Fruit fly (Drosophila melanogaster): ENCODE data around the gene tutl.

tutl gene

dm6 chr2L:4352675-4353074, 69.7 kb downstream of the tutl start, which contains the start of gene CG15429:
Gene CG15429 (plus strand): TSS chr2L:4352975.
- no peak for TF ChIP-seq CG12768 (GFP tag; optimal IDR thresholded peaks at IDR 0.05)
- TF ChIP-seq CG1620 (GFP tag; optimal IDR thresholded peaks at IDR 0.05), result no peak
- TF ChIP-seq CG11617 (GFP tag; optimal IDR thresholded peaks at IDR 0.05), result no peak
- no peak for TF ChIP-seq toe (GFP tag; optimal IDR thresholded peaks at IDR 0.05)
- no peak for TF ChIP-seq cic (GFP tag; optimal IDR thresholded peaks at IDR 0.05)
- TF ChIP-seq kay (GFP tag; ENCODE audit: borderline replicate concordance), result no peak
- TF ChIP-seq CG7101 (tag; optimal IDR thresholded peaks at IDR 0.05), result no peak
- no peak for TF ChIP-seq CG7045 (GFP tag; optimal IDR thresholded peaks at IDR 0.05)
- TF ChIP-seq bab1 (GFP tag; optimal IDR thresholded peaks at IDR 0.05), result no peak
- no peak for TF ChIP-seq pad (GFP tag; optimal IDR thresholded peaks at IDR 0.05)
- no peak for TF ChIP-seq CG5204 (GFP tag; optimal IDR thresholded peaks at IDR 0.05)
- TF ChIP-seq Clk (GFP tag; optimal IDR thresholded peaks at IDR 0.05), result no peak

DNA sequence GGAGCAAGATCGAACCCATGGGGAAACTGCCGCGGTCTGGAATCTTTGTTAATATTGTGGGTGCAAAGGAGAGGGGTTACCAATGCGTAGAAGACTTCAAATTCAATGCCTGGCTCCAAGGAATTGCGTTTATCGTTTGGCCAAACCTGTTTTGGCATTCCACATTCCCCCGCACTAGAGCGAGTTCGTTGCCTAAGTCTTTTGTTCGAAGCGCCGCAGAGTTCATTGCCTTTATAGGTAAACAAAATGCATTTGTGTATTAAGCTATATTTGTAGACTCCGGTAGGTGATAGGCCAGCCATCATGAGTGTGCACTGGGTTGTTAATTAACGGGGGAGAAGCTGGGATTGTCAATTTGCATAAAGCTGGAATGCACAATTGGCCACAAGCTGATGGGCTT, 72.1 kb downstream of the tutl start:
- no peak for TF ChIP-seq cic (GFP tag; optimal IDR thresholded peaks at IDR 0.05)
- TF ChIP-seq kay (GFP tag; ENCODE audit: borderline replicate concordance), result peak; percentile 33
- TF ChIP-seq CG7101 (tag; optimal IDR thresholded peaks at IDR 0.05), result no peak

dm6 chr2L:4359156-4359555, 76.2 kb downstream of the tutl start:
- TF ChIP-seq CG7045 (GFP tag; optimal IDR thresholded peaks at IDR 0.05) (no peak), toe (GFP tag; optimal IDR thresholded peaks at IDR 0.05) (no peak), Clk (GFP tag; optimal IDR thresholded peaks at IDR 0.05) (no peak), ovo (GFP tag; optimal IDR thresholded peaks at IDR 0.05) (no peak), CG33017 (tag; optimal IDR thresholded peaks at IDR 0.05) (no peak), bab1 (GFP tag; optimal IDR thresholded peaks at IDR 0.05) (no peak), CG12768 (GFP tag; optimal IDR thresholded peaks at IDR 0.05) (no peak), Mnt (GFP tag; optimal IDR thresholded peaks at IDR 0.05) (no peak), pad (GFP tag; optimal IDR thresholded peaks at IDR 0.05) (no peak), CG1620 (GFP tag; optimal IDR thresholded peaks at IDR 0.05) (no peak), tj (GFP tag; optimal IDR thresholded peaks at IDR 0.05) (no peak), Hr96 (GFP tag; optimal IDR thresholded peaks at IDR 0.05) (no peak), CG11617 (GFP tag; optimal IDR thresholded peaks at IDR 0.05) (no peak), kay (GFP tag; ENCODE audit: borderline replicate concordance) (no peak), cnc (optimal IDR thresholded peaks at IDR 0.05) (no peak)

dm6 chr2L:4360882-4361281, 77.9 kb downstream of the tutl start:
- TF ChIP-seq Mnt (GFP tag; optimal IDR thresholded peaks at IDR 0.05) (no peak), CG33017 (tag; optimal IDR thresholded peaks at IDR 0.05) (no peak), bab1 (GFP tag; optimal IDR thresholded peaks at IDR 0.05) (no peak), CG14711 (tag; optimal IDR thresholded peaks at IDR 0.05) (no peak), CG7045 (GFP tag; optimal IDR thresholded peaks at IDR 0.05) (no peak), cnc (optimal IDR thresholded peaks at IDR 0.05) (no peak), Hr96 (GFP tag; optimal IDR thresholded peaks at IDR 0.05) (no peak), Clk (GFP tag; optimal IDR thresholded peaks at IDR 0.05) (no peak), toe (GFP tag; optimal IDR thresholded peaks at IDR 0.05) (no peak), tj (GFP tag; optimal IDR thresholded peaks at IDR 0.05) (no peak), ovo (GFP tag; optimal IDR thresholded peaks at IDR 0.05) (no peak), CG1620 (GFP tag; optimal IDR thresholded peaks at IDR 0.05) (no peak), CG5204 (GFP tag; optimal IDR thresholded peaks at IDR 0.05) (no peak), cic (GFP tag; optimal IDR thresholded peaks at IDR 0.05) (no peak), CG11617 (GFP tag; optimal IDR thresholded peaks at IDR 0.05) (no peak), kay (GFP tag; ENCODE audit: borderline replicate concordance) (no peak), Crg-1 (GFP tag; optimal IDR thresholded peaks at IDR 0.05) (no peak), pad (GFP tag; optimal IDR thresholded peaks at IDR 0.05) (no peak)

DNA sequence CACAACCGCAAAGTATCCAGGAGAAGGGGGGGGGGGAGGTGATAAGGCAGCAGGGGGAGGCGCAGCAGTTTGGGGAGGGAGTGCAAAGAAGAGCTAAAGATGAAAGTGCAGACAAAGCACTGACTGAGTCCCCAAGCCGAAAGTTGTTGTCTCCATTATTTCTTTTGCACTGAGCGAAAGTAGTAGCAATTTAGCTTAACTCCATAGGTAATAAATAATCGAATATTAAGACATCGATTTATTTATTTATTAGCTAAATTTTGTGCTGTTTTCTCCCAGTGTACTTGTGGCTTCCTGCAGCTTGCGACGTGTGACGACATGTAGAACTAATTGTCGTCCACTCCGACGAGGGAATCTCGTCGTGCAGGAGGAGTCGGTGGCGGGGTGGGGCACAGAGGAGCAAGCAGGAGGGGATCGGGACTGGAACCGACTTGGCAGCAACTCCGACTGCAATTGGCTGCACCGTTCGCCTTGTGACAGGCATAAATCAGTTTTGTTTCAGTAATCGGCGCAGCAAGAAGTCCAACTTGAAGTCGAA, 78.6 kb downstream of the tutl start, which contains the start of gene Traf4:
Gene Traf4, plus strand, starts transcription at position 488 of the 538 bp plus-strand sequence.
- no peak for TF ChIP-seq Crg-1 (GFP tag; optimal IDR thresholded peaks at IDR 0.05)
- TF ChIP-seq ovo (GFP tag; optimal IDR thresholded peaks at IDR 0.05), result no peak
- no peak for TF ChIP-seq CG7101 (tag; optimal IDR thresholded peaks at IDR 0.05)
- TF ChIP-seq Clk (GFP tag; optimal IDR thresholded peaks at IDR 0.05), result no peak
- TF ChIP-seq pad (GFP tag; optimal IDR thresholded peaks at IDR 0.05), result no peak
- TF ChIP-seq Hr96 (GFP tag; optimal IDR thresholded peaks at IDR 0.05), result no peak
- TF ChIP-seq CG5204 (GFP tag; optimal IDR thresholded peaks at IDR 0.05), result no peak
- TF ChIP-seq CG1620 (GFP tag; optimal IDR thresholded peaks at IDR 0.05), result no peak
- TF ChIP-seq CG14711 (tag; optimal IDR thresholded peaks at IDR 0.05), result no peak
- no peak for TF ChIP-seq tj (GFP tag; optimal IDR thresholded peaks at IDR 0.05)
- TF ChIP-seq Mnt (GFP tag; optimal IDR thresholded peaks at IDR 0.05), result no peak
- no peak for TF ChIP-seq kay (GFP tag; ENCODE audit: borderline replicate concordance)
- no peak for TF ChIP-seq bab1 (GFP tag; optimal IDR thresholded peaks at IDR 0.05)

DNA sequence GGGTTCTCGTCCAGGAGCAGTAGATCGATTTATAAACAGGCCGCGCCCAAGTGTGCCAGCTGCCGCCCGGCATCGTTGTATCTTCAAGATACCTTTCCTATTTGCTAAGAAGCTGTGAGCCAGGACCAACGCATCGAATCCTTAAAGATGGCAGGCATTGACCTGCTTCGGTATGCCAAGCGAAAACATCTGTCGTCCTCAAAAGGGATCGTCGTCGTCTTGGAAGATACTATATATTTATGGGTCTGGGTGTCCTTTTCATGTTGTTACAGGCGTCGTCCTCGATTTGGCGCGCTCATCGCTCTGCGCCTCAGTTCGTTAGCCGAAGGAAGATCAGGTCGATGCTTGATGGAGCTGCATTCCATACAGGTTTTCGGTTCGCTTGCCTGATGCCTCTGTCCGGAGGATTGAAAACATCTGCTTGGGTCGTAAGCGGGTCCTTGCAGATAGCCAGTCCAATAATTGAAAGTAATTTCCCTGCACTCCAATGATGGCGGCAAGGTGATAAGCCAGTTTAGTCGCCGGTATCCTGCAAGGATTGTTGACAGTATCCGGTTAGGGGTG, 80.8 kb downstream of the tutl start:
- TF ChIP-seq Clk (GFP tag; optimal IDR thresholded peaks at IDR 0.05), result no peak
- no peak for TF ChIP-seq CG14711 (tag; optimal IDR thresholded peaks at IDR 0.05)
- TF ChIP-seq CG33017 (tag; optimal IDR thresholded peaks at IDR 0.05), result no peak

- TF ChIP-seq CG11617 (GFP tag; optimal IDR thresholded peaks at IDR 0.05) (no peak), kay (GFP tag; ENCODE audit: borderline replicate concordance) (no peak), Mnt (GFP tag; optimal IDR thresholded peaks at IDR 0.05) (no peak), bab1 (GFP tag; optimal IDR thresholded peaks at IDR 0.05) (no peak), pad (GFP tag; optimal IDR thresholded peaks at IDR 0.05) (no peak), Crg-1 (GFP tag; optimal IDR thresholded peaks at IDR 0.05) (no peak), ovo (GFP tag; optimal IDR thresholded peaks at IDR 0.05) (no peak), CG7045 (GFP tag; optimal IDR thresholded peaks at IDR 0.05) (no peak), CG7101 (tag; optimal IDR thresholded peaks at IDR 0.05) (no peak), Clk (GFP tag; optimal IDR thresholded peaks at IDR 0.05) (no peak), toe (GFP tag; optimal IDR thresholded peaks at IDR 0.05) (no peak), CG12768 (GFP tag; optimal IDR thresholded peaks at IDR 0.05) (no peak), CG5204 (GFP tag; optimal IDR thresholded peaks at IDR 0.05) (no peak), CG14711 (tag; optimal IDR thresholded peaks at IDR 0.05) (no peak)
Observed at dm6 chr2L:4364914-4365313, 82.0 kb downstream of the tutl start.
